Fruit fly (Drosophila melanogaster) whole organism, embryonic: Measurements from ENCODE around the gene smal.

ENCODE experiments used
- BEAF-32 ChIP-seq: fragments of 200-800 bp; sonication (Bioruptor generic); optimal IDR thresholded peaks from 3 replicates; lab custom pipeline; 2017; ENCODE audit warnings: missing biosample characterization, missing genetic modification characterization, mild to moderate bottlenecking, moderate library complexity, missing genetic modification reagents
- CG10274 ChIP-seq: fragments of 200-800 bp; sonication (Bioruptor generic); optimal IDR thresholded peaks from 3 replicates; lab custom pipeline; 2017; ENCODE audit warnings: missing biosample characterization, mild to moderate bottlenecking, missing genetic modification characterization
- CG10979 ChIP-seq: fragments of 200-800 bp; sonication (Bioruptor generic); optimal IDR thresholded peaks from 2 replicates; lab custom pipeline; 2018; ENCODE audit warnings: missing biosample characterization, mild to moderate bottlenecking, missing genetic modification characterization, moderate library complexity
- CG11504 ChIP-seq: fragments of 200-800 bp; sonication (Bioruptor generic); optimal IDR thresholded peaks from 3 replicates; lab custom pipeline; 2019; ENCODE audit warnings: missing biosample characterization, mild to moderate bottlenecking, missing genetic modification characterization, moderate library complexity
- CG12236 ChIP-seq: fragments of 200-800 bp; sonication (Bioruptor generic); optimal IDR thresholded peaks from 2 replicates; lab custom pipeline; 2016; ENCODE audit warnings: missing biosample characterization, missing genetic modification characterization
- CG14050 ChIP-seq: fragments of 200-800 bp; sonication (Bioruptor generic); IDR thresholded peaks from 3 replicates; pipeline ENCODE4 v1.3.6; 2022; ENCODE audit warnings: missing biosample characterization, missing genetic modification characterization
- CG17361 ChIP-seq: fragments of 200-800 bp; sonication (Bioruptor generic); IDR thresholded peaks from 3 replicates; pipeline ENCODE4 v1.3.6; 2022; ENCODE audit warnings: missing biosample characterization, missing genetic modification characterization
- CG17385 ChIP-seq: fragments of 200-800 bp; sonication (Bioruptor generic); optimal IDR thresholded peaks from 3 replicates; lab custom pipeline; 2018; ENCODE audit warnings: missing biosample characterization, mild to moderate bottlenecking, missing genetic modification characterization
- CG18011 ChIP-seq: fragments of 200-800 bp; sonication (Bioruptor generic); optimal IDR thresholded peaks from 2 replicates; lab custom pipeline; 2017; ENCODE audit warnings: missing biosample characterization, missing genetic modification characterization, mild to moderate bottlenecking, moderate library complexity, missing genotype
- CG18262 ChIP-seq: fragments of 200-800 bp; optimal IDR thresholded peaks from 3 replicates; lab custom pipeline; 2019; ENCODE audit warnings: missing biosample characterization, mild to moderate bottlenecking, missing genetic modification characterization, moderate library complexity
- CG18476 ChIP-seq: fragments of 200-800 bp; sonication (Bioruptor generic); optimal IDR thresholded peaks from 2 replicates; lab custom pipeline; 2016; ENCODE audit warnings: missing biosample characterization, mild to moderate bottlenecking, missing genetic modification characterization
- CG2199 ChIP-seq: fragments of 200-800 bp; sonication (Bioruptor generic); IDR thresholded peaks from 3 replicates; pipeline ENCODE4 v1.3.6; 2022; ENCODE audit warnings: missing biosample characterization, missing genetic modification characterization
- CG30403 ChIP-seq: fragments of 200-800 bp; sonication (Bioruptor generic); optimal IDR thresholded peaks from 3 replicates; lab custom pipeline; 2016; ENCODE audit warnings: missing biosample characterization, missing genetic modification characterization
- CG31388 ChIP-seq: fragments of 200-800 bp; sonication (Bioruptor generic); optimal IDR thresholded peaks from 2 replicates; lab custom pipeline; 2016; ENCODE audit warnings: missing biosample characterization, missing genetic modification characterization
- CG6272 ChIP-seq: fragments of 200-800 bp; sonication (Bioruptor generic); IDR thresholded peaks from 2 replicates; pipeline ENCODE4 v1.3.6; 2022; ENCODE audit warnings: missing biosample characterization, missing genetic modification characterization
- CG6654 ChIP-seq: fragments of 200-800 bp; sonication (Bioruptor generic); optimal IDR thresholded peaks from 2 replicates; lab custom pipeline; 2017; ENCODE audit warnings: missing biosample characterization, mild to moderate bottlenecking, missing genetic modification characterization
- CG8765 ChIP-seq: fragments of 200-800 bp; sonication (Bioruptor generic); IDR thresholded peaks from 2 replicates; pipeline ENCODE4 v1.3.6; 2022; ENCODE audit warnings: missing biosample characterization, missing genetic modification characterization
- Chrac-16 ChIP-seq: fragments of 200-800 bp; sonication (Bioruptor generic); optimal IDR thresholded peaks from 3 replicates; lab custom pipeline; 2016; ENCODE audit warnings: missing biosample characterization, missing genetic modification characterization
- Dp ChIP-seq: fragments of 200-800 bp; sonication (Bioruptor generic); optimal IDR thresholded peaks from 2 replicates; lab custom pipeline; 2018; ENCODE audit warnings: missing biosample characterization, mild to moderate bottlenecking, missing genetic modification characterization, moderate library complexity
- Ets65A ChIP-seq: fragments of 200-800 bp; sonication (Bioruptor generic); peaks from one replicate; lab custom pipeline; 2016; ENCODE audit warnings: missing biosample characterization, missing genetic modification characterization
- Gsc ChIP-seq: fragments of 200-800 bp; sonication (Bioruptor generic); IDR thresholded peaks from 2 replicates; pipeline ENCODE4 v1.3.6; 2022; ENCODE audit warnings: missing biosample characterization, missing genetic modification characterization
- Hr39 ChIP-seq: fragments of >200 bp; optimal IDR thresholded peaks from 2 replicates; lab custom pipeline; 2017
- Kr ChIP-seq: fragments of 200-800 bp; sonication (Bioruptor generic); optimal IDR thresholded peaks from 2 replicates; lab custom pipeline; 2017; ENCODE audit warnings: missing biosample characterization, mild to moderate bottlenecking, missing genetic modification characterization
- NK7.1 ChIP-seq: fragments of 200-800 bp; sonication (Bioruptor generic); optimal IDR thresholded peaks from 3 replicates; lab custom pipeline; 2016; ENCODE audit warnings: missing biosample characterization, missing genetic modification characterization
- Ptx1 ChIP-seq: fragments of 200-800 bp; sonication (Bioruptor generic); IDR thresholded peaks from 2 replicates; pipeline ENCODE4 v1.3.6; 2022; ENCODE audit warnings: missing biosample characterization, missing genetic modification characterization
- Trl ChIP-seq, 3 experiments: fragments of >200 bp in 2 of 3; fragments of 200-800 bp in 1 of 3; sonication (Bioruptor generic) in 1 of 3; optimal IDR thresholded peaks; 2 replicates in 1 of 3; 3 replicates in 2 of 3; lab custom pipeline; 2016 to 2017; ENCODE audit warnings: missing biosample characterization in 1 of 3, missing genetic modification characterization in 1 of 3
- Usf ChIP-seq: fragments of 200-800 bp; sonication (Bioruptor generic); optimal IDR thresholded peaks from 2 replicates; lab custom pipeline; 2017; ENCODE audit warnings: missing genotype, missing biosample characterization, missing genetic modification characterization
- ase ChIP-seq: fragments of 200-800 bp; sonication (Bioruptor generic); IDR thresholded peaks from 3 replicates; pipeline ENCODE4 v1.3.6; 2022; ENCODE audit warnings: missing biosample characterization, missing genetic modification characterization
- caup ChIP-seq: fragments of 200-800 bp; sonication (Bioruptor generic); optimal IDR thresholded peaks from 3 replicates; lab custom pipeline; 2017; ENCODE audit warnings: missing biosample characterization, mild to moderate bottlenecking, missing genetic modification characterization, moderate library complexity; ENCODE audit not compliant: severe bottlenecking
- ci ChIP-seq: fragments of 200-800 bp; sonication (Bioruptor generic); IDR thresholded peaks from 3 replicates; pipeline ENCODE4 v1.3.6; 2022; ENCODE audit warnings: missing biosample characterization, missing genetic modification characterization
- crol ChIP-seq: fragments of 200-800 bp; sonication (Bioruptor generic); IDR thresholded peaks from 2 replicates; pipeline ENCODE4 v1.3.6; 2022; ENCODE audit warnings: missing biosample characterization, missing genetic modification characterization
- cwo ChIP-seq: fragments of 200-800 bp; sonication (Bioruptor generic); optimal IDR thresholded peaks from 3 replicates; lab custom pipeline; 2017; ENCODE audit warnings: missing biosample characterization, missing genetic modification characterization, mild to moderate bottlenecking, moderate library complexity, missing genetic modification reagents
- danr ChIP-seq: fragments of 200-800 bp; sonication (Bioruptor generic); IDR thresholded peaks from 2 replicates; pipeline ENCODE4 v1.3.6; 2022; ENCODE audit warnings: missing biosample characterization, missing genetic modification characterization
- ems ChIP-seq: fragments of 200-800 bp; sonication (Bioruptor generic); optimal IDR thresholded peaks from 3 replicates; lab custom pipeline; 2016; ENCODE audit warnings: missing biosample characterization, missing genetic modification characterization
- esg ChIP-seq: fragments of 200-800 bp; sonication (Bioruptor generic); conservative IDR thresholded peaks from 2 replicates; pipeline ENCODE4 v1.3.6; 2022; ENCODE audit warnings: missing biosample characterization, missing genetic modification characterization
- grn ChIP-seq: fragments of 200-800 bp; sonication (Bioruptor generic); optimal IDR thresholded peaks from 3 replicates; lab custom pipeline; 2017; ENCODE audit warnings: missing biosample characterization, missing genetic modification characterization
- ken ChIP-seq: fragments of 200-800 bp; sonication (Bioruptor generic); IDR thresholded peaks from 3 replicates; pipeline ENCODE4 v1.3.6; 2022; ENCODE audit warnings: missing biosample characterization, missing genetic modification characterization
- lbe ChIP-seq: fragments of 200-800 bp; sonication (Bioruptor generic); optimal IDR thresholded peaks from 2 replicates; lab custom pipeline; 2016; ENCODE audit warnings: missing biosample characterization, mild to moderate bottlenecking, missing genetic modification characterization
- pan ChIP-seq, 4 experiments: fragments of >200 bp in 3 of 4; fragments of 200-800 bp in 1 of 4; sonication (Bioruptor generic) in 1 of 4; optimal IDR thresholded peaks in 3 of 4; IDR thresholded peaks in 1 of 4; 2 replicates each; pipeline versions ENCODE4 v1.3.6 to Lab custom; 2017 to 2022; ENCODE audit warnings: missing biosample characterization in 2 of 4, missing genetic modification characterization in 2 of 4, mixed read lengths in 1 of 4
- phol ChIP-seq: fragments of 200-800 bp; sonication (Bioruptor generic); optimal IDR thresholded peaks from 3 replicates; lab custom pipeline; 2018; ENCODE audit warnings: missing biosample characterization, mild to moderate bottlenecking, missing genetic modification characterization, moderate library complexity
- row ChIP-seq: fragments of 200-800 bp; sonication (Bioruptor generic); IDR thresholded peaks from 3 replicates; pipeline ENCODE4 v1.3.6; 2022; ENCODE audit warnings: missing biosample characterization, missing genetic modification characterization
- run ChIP-seq: fragments of 200-800 bp; sonication (Bioruptor generic); optimal IDR thresholded peaks from 3 replicates; lab custom pipeline; 2018; ENCODE audit warnings: missing biosample characterization, mild to moderate bottlenecking, missing genetic modification characterization
- sna ChIP-seq: fragments of 200-800 bp; sonication (Bioruptor generic); IDR thresholded peaks from 2 replicates; pipeline ENCODE4 v1.3.6; 2022; ENCODE audit warnings: missing biosample characterization, missing genetic modification characterization; ENCODE audit not compliant: partially characterized antibody
- sob ChIP-seq: fragments of 200-800 bp; sonication (Bioruptor generic); IDR thresholded peaks from 2 replicates; pipeline ENCODE4 v1.3.6; 2022; ENCODE audit warnings: missing biosample characterization, missing genetic modification characterization
- tgo ChIP-seq: fragments of 200-800 bp; sonication (Bioruptor generic); IDR thresholded peaks from 3 replicates; pipeline ENCODE4 v1.3.6; 2022; ENCODE audit warnings: missing biosample characterization, missing genetic modification characterization
- z ChIP-seq: fragments of 200-800 bp; sonication (Bioruptor generic); IDR thresholded peaks from 3 replicates; pipeline ENCODE4 v1.3.6; 2022; ENCODE audit warnings: missing biosample characterization, missing genetic modification characterization
- zfh1 ChIP-seq: fragments of 200-800 bp; sonication (Bioruptor generic); IDR thresholded peaks from 3 replicates; pipeline ENCODE4 v1.3.6; 2022; ENCODE audit warnings: missing biosample characterization, missing genetic modification characterization

smal gene

DNA sequence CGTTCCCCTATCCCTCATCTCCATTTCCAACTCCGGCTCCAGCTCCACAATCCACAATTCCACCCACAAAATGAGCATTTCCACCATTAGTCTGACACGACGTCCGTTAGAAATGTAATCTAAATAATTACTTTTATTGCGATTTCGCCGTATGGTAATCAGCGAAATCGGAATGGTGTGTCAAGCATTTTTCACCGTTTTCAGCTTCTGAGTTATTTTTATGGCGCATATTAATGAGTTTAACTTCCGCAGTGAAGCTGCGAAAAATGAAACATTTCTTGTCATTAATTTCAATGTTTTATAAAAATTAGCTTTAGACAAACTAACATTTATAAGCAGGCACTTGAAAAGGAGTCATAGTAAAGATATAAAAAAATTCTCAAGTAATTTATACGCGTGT is 18.8 kb upstream of the smal start, which contains the start of gene CG13989:
TSS of gene CG13989 (plus strand) at position 301 of the 400 bp plus-strand sequence.
- TF ChIP-seq CG2199 (GFP tag; lab: Robert Waterston, UW), result no peak

- TF ChIP-seq lbe (GFP tag; lab: Kevin White, UChicago) (peak; percentile 17), CG30403 (GFP tag; lab: Kevin White, UChicago) (no peak), run (no peak), CG17385 (GFP tag; lab: Kevin White, UChicago) (no peak), Dp (no peak), CG14050 (GFP tag; lab: Robert Waterston, UW) (no peak), ems (GFP tag; lab: Kevin White, UChicago) (no peak), CG12236 (no peak), tgo (GFP tag; lab: Robert Waterston, UW) (no peak), CG10274 (no peak), pan (optimal IDR thresholded peaks at IDR 0.05; lab: Kevin White, UChicago) (no peak), pan (GFP tag; optimal IDR thresholded peaks at IDR 0.05 in 1 of 2, IDR thresholded peaks at IDR 0.05 in 1 of 2) (no peak), Kr (no peak), ken (0 out of 3 replicates have a peak, but pooled peaks have one; percentile 20), Trl (optimal IDR thresholded peaks at IDR 0.05; lab: Kevin White, UChicago) (no peak), Trl (GFP tag; optimal IDR thresholded peaks at IDR 0.05; lab: Kevin White, UChicago) (no peak)
Observed at dm6 chr2L:6165686-6166085, 13.2 kb upstream of the smal start.

DNA sequence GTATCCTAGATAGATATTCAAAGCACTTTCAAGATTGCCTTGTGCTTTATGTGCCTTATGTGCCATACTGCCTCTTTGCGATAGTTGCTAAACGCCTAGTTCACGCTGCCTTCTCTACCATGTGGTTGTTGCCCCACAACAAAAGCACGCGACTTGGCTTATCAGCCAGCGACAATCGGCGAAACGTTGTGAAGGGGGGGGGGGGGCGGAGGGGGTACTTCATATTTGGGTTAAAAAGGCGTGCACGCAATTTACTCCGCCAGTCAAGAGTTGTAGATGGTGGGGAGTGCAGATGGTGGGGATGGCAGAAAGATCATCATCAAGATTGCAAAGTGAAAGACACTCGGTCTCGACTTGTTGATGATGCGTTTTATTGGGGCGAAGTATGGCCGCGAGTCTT is 9.8 kb upstream of the smal start:
- TF ChIP-seq Hr39 (lab: Kevin White, UChicago), result peak; percentile 80
- peak; percentile 66; the same call in 1 of the 2 replicates for TF ChIP-seq crol (GFP tag; lab: Robert Waterston, UW)
- no peak for TF ChIP-seq CG10979 (tag; lab: Kevin White, UChicago)
- TF ChIP-seq cwo (GFP tag; lab: Kevin White, UChicago), result peak; percentile 74
- no peak for TF ChIP-seq Ptx1 (GFP tag; lab: Robert Waterston, UW)
- peak; percentile 29 for TF ChIP-seq BEAF-32 (GFP tag; lab: Kevin White, UChicago)
- peak; percentile 16 for TF ChIP-seq grn (GFP tag; lab: Kevin White, UChicago)

DNA sequence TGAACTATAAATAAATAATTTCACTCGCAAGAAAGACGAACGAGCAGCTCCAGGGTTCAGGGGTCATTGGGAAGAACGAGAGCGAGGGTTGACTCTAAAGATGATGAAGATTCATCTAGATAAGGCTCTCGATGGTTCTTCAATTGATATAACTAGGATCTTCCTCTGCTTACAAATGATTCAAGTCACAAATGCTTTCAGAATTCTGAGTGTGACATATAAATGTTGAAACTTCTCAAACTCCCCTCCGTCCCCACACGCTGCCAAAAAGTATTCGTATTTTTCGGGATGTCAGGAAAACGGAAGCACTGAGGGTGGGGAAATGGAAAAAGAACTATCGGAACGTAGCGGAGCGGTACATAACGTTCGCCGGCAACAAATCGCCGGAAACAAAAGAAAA is 7.8 kb upstream of the smal start:
- no peak for TF ChIP-seq danr
- no peak for TF ChIP-seq sna
- TF ChIP-seq esg (GFP tag; lab: Robert Waterston, UW), result 0 out of 2 replicates have a peak, but pooled peaks have one; percentile 21
- TF ChIP-seq phol (tag; lab: Kevin White, UChicago), result peak; percentile 1
- peak; percentile 30 for TF ChIP-seq CG11504 (tag; lab: Kevin White, UChicago)
- no peak for TF ChIP-seq CG31388 (GFP tag; lab: Kevin White, UChicago)
- TF ChIP-seq CG17361 (GFP tag; lab: Robert Waterston, UW), result 0 out of 3 replicates have a peak, but pooled peaks have one; percentile 12
- no peak for TF ChIP-seq CG8765 (GFP tag; lab: Robert Waterston, UW)
- TF ChIP-seq CG18011, result no peak
- no peak for TF ChIP-seq caup (GFP tag; lab: Kevin White, UChicago)
- 0 out of 2 replicates have a peak, but pooled peaks have one; percentile 10 for TF ChIP-seq sob (GFP tag; lab: Robert Waterston, UW)
- TF ChIP-seq Ets65A (GFP tag; lab: Kevin White, UChicago), result peak; percentile 72
- TF ChIP-seq Usf (GFP tag; lab: Kevin White, UChicago), result no peak
- peak; percentile 52; the same call in 1 of the 3 replicates for TF ChIP-seq zfh1 (GFP tag; lab: Robert Waterston, UW)
- no peak for TF ChIP-seq NK7.1 (GFP tag; lab: Kevin White, UChicago)
- TF ChIP-seq CG18476 (GFP tag; lab: Kevin White, UChicago), result peak; percentile 62
- no peak for TF ChIP-seq CG6272 (GFP tag; lab: Robert Waterston, UW)
- no peak for TF ChIP-seq CG18262 (tag; lab: Kevin White, UChicago)
- TF ChIP-seq ase (GFP tag; lab: Robert Waterston, UW), result no peak
- peak; percentile 46; the same call in 2 of the 3 replicates for TF ChIP-seq row (GFP tag; lab: Robert Waterston, UW)
- TF ChIP-seq Gsc (GFP tag; lab: Robert Waterston, UW), result no peak
- no peak for TF ChIP-seq z
- peak; percentile 7 for TF ChIP-seq Chrac-16 (GFP tag; lab: Kevin White, UChicago)
- TF ChIP-seq ci (GFP tag; lab: Robert Waterston, UW), result no peak
- no peak for TF ChIP-seq CG6654 (GFP tag; lab: Kevin White, UChicago)
